Worm (Caenorhabditis elegans) whole organism, L3 larva: ENCODE results near the gene grd-7.

ENCODE experiments used
- R02D3.7 ChIP-seq: fragments of 150-350 bp; optimal IDR thresholded peaks from 2 replicates; lab custom pipeline; 2014; ENCODE audit warnings: missing biosample characterization, missing genetic modification characterization
- aly-2 ChIP-seq: fragments of 150-350 bp; optimal IDR thresholded peaks from 2 replicates; lab custom pipeline; 2014; ENCODE audit warnings: missing biosample characterization, missing genetic modification characterization
- ama-1 ChIP-seq: fragments of 150-350 bp; optimal IDR thresholded peaks from 2 replicates; lab custom pipeline; 2018
- ceh-28 ChIP-seq: fragments of 150-350 bp; optimal IDR thresholded peaks from 2 replicates; lab custom pipeline; 2014; ENCODE audit warnings: missing biosample characterization, missing genetic modification reagents, missing genetic modification characterization
- ceh-82 ChIP-seq: fragments of 150-350 bp; optimal IDR thresholded peaks from 2 replicates; lab custom pipeline; 2014; ENCODE audit warnings: missing biosample characterization, missing genetic modification characterization
- ceh-9 ChIP-seq: sonication (generic microtip); optimal IDR thresholded peaks from 2 replicates; lab custom pipeline; 2018; ENCODE audit warnings: missing biosample characterization, missing genetic modification characterization
- daf-12 ChIP-seq: fragments of 150-350 bp; optimal IDR thresholded peaks from 2 replicates; lab custom pipeline; 2014; ENCODE audit warnings: missing biosample characterization, missing genetic modification reagents, missing genetic modification characterization
- egl-27 ChIP-seq: sonication (generic microtip); optimal IDR thresholded peaks from 4 replicates; lab custom pipeline; 2017; ENCODE audit warnings: missing biosample characterization, missing genetic modification reagents, missing genetic modification characterization
- egl-5 ChIP-seq: fragments of 150-350 bp; optimal IDR thresholded peaks from 2 replicates; lab custom pipeline; 2017; ENCODE audit warnings: missing biosample characterization, missing genetic modification reagents, missing genetic modification characterization, inconsistent platforms
- elt-1 ChIP-seq: fragments of 150-350 bp; optimal IDR thresholded peaks from 2 replicates; lab custom pipeline; 2014; ENCODE audit warnings: missing biosample characterization, missing genetic modification characterization
- elt-2 ChIP-seq: sonication (generic microtip); optimal IDR thresholded peaks from 2 replicates; lab custom pipeline; 2016; ENCODE audit warnings: missing genetic modification reagents, mild to moderate bottlenecking, missing genetic modification characterization, missing compliant biosample characterization
- elt-3 ChIP-seq, 3 experiments: fragments of 150-350 bp in 1 of 3; sonication (generic microtip) in 2 of 3; optimal IDR thresholded peaks; 2 replicates in 2 of 3; 4 replicates in 1 of 3; lab custom pipeline; 2014 to 2017; ENCODE audit warnings: missing biosample characterization in 3 of 3, missing genetic modification characterization in 3 of 3
- fkh-10 ChIP-seq: sonication (generic microtip); optimal IDR thresholded peaks from 2 replicates; lab custom pipeline; 2017; ENCODE audit warnings: missing biosample characterization, missing genetic modification reagents, missing genetic modification characterization
- fkh-2 ChIP-seq: fragments of 150-350 bp; optimal IDR thresholded peaks from 2 replicates; lab custom pipeline; 2014; ENCODE audit warnings: missing biosample characterization, missing genetic modification reagents, missing genetic modification characterization
- fos-1 ChIP-seq: fragments of 150-350 bp; optimal IDR thresholded peaks from 2 replicates; lab custom pipeline; 2014; ENCODE audit warnings: missing biosample characterization, missing genetic modification characterization
- hmg-11 ChIP-seq: sonication (generic microtip); optimal IDR thresholded peaks from 2 replicates; lab custom pipeline; 2016; ENCODE audit warnings: missing genetic modification characterization, missing compliant biosample characterization
- jun-1 ChIP-seq: fragments of 150-350 bp; optimal IDR thresholded peaks from 2 replicates; lab custom pipeline; 2014; ENCODE audit warnings: missing biosample characterization, missing genetic modification reagents, missing genetic modification characterization
- lin-15B ChIP-seq: fragments of 150-350 bp; optimal IDR thresholded peaks from 2 replicates; lab custom pipeline; 2014; ENCODE audit warnings: missing biosample characterization, missing genetic modification characterization
- lin-39 ChIP-seq: fragments of 150-350 bp; optimal IDR thresholded peaks from 2 replicates; lab custom pipeline; 2018; ENCODE audit warnings: missing biosample characterization, missing genetic modification reagents, missing genetic modification characterization
- lsy-12 ChIP-seq: sonication (generic microtip); optimal IDR thresholded peaks from 2 replicates; lab custom pipeline; 2016; ENCODE audit warnings: mild to moderate bottlenecking, missing genetic modification characterization, missing compliant biosample characterization
- mdl-1 ChIP-seq: fragments of 150-350 bp; optimal IDR thresholded peaks from 2 replicates; lab custom pipeline; 2014; ENCODE audit warnings: missing biosample characterization, missing genetic modification characterization
- mml-1 ChIP-seq: fragments of 150-350 bp; sonication (generic microtip); optimal IDR thresholded peaks from 3 replicates; lab custom pipeline; 2014; ENCODE audit warnings: missing biosample characterization, missing genetic modification characterization
- nfya-1 ChIP-seq: sonication (generic microtip); optimal IDR thresholded peaks from 2 replicates; lab custom pipeline; 2017; ENCODE audit warnings: missing genetic modification characterization, mild to moderate bottlenecking, missing compliant biosample characterization, antibody characterized with exemption, moderate library complexity; ENCODE audit not compliant: insufficient read depth
- nhr-11 ChIP-seq: fragments of 150-350 bp; optimal IDR thresholded peaks from 2 replicates; lab custom pipeline; 2014; ENCODE audit warnings: missing biosample characterization, missing genetic modification characterization
- nhr-12 ChIP-seq: fragments of 150-350 bp; optimal IDR thresholded peaks from 2 replicates; lab custom pipeline; 2014; ENCODE audit warnings: missing biosample characterization, missing genetic modification characterization
- nhr-23 ChIP-seq: fragments of 150-350 bp; optimal IDR thresholded peaks from 2 replicates; lab custom pipeline; 2014; ENCODE audit warnings: missing biosample characterization, missing genetic modification reagents, missing genetic modification characterization
- nhr-25 ChIP-seq: sonication (generic microtip); optimal IDR thresholded peaks from 2 replicates; lab custom pipeline; 2017; ENCODE audit warnings: missing biosample characterization, missing genetic modification characterization
- nhr-43 ChIP-seq: sonication (generic microtip); optimal IDR thresholded peaks from 2 replicates; lab custom pipeline; 2016; ENCODE audit warnings: mild to moderate bottlenecking, missing genetic modification characterization, missing compliant biosample characterization; ENCODE audit not compliant: poor library complexity, severe bottlenecking
- nhr-67 ChIP-seq: fragments of 150-350 bp; optimal IDR thresholded peaks from 2 replicates; lab custom pipeline; 2014; ENCODE audit warnings: missing biosample characterization, missing genetic modification characterization
- nhr-76 ChIP-seq: fragments of 150-350 bp; sonication (generic microtip); optimal IDR thresholded peaks from 5 replicates; lab custom pipeline; 2014; ENCODE audit warnings: missing biosample characterization, missing genetic modification characterization
- nhr-77 ChIP-seq: fragments of 150-350 bp; optimal IDR thresholded peaks from 2 replicates; lab custom pipeline; 2014; ENCODE audit warnings: missing biosample characterization, missing genetic modification characterization
- pha-4 ChIP-seq: fragments of 150-350 bp; optimal IDR thresholded peaks from 2 replicates; lab custom pipeline; 2014; ENCODE audit warnings: missing biosample characterization, missing genetic modification reagents, missing genetic modification characterization
- pqm-1 ChIP-seq: fragments of 150-350 bp; optimal IDR thresholded peaks from 2 replicates; lab custom pipeline; 2017; ENCODE audit warnings: missing biosample characterization, missing genetic modification characterization, inconsistent platforms
- sea-2 ChIP-seq: fragments of 150-350 bp; sonication (generic microtip); optimal IDR thresholded peaks from 4 replicates; lab custom pipeline; 2014; ENCODE audit warnings: missing biosample characterization, missing genetic modification reagents, missing genetic modification characterization
- skn-1 ChIP-seq: fragments of 150-350 bp; optimal IDR thresholded peaks from 2 replicates; lab custom pipeline; 2014; ENCODE audit warnings: missing biosample characterization, missing genetic modification characterization
- snpc-4 ChIP-seq: fragments of 150-350 bp; optimal IDR thresholded peaks from 2 replicates; lab custom pipeline; 2014; ENCODE audit warnings: missing biosample characterization, missing genetic modification characterization
- unc-62 ChIP-seq: fragments of 150-350 bp; sonication (generic microtip); optimal IDR thresholded peaks from 4 replicates; lab custom pipeline; 2014; ENCODE audit warnings: missing biosample characterization, missing genetic modification reagents, missing genetic modification characterization
- ztf-11 ChIP-seq: fragments of 150-350 bp; optimal IDR thresholded peaks from 2 replicates; lab custom pipeline; 2014; ENCODE audit warnings: missing biosample characterization, missing genetic modification characterization

grd-7 gene

DNA sequence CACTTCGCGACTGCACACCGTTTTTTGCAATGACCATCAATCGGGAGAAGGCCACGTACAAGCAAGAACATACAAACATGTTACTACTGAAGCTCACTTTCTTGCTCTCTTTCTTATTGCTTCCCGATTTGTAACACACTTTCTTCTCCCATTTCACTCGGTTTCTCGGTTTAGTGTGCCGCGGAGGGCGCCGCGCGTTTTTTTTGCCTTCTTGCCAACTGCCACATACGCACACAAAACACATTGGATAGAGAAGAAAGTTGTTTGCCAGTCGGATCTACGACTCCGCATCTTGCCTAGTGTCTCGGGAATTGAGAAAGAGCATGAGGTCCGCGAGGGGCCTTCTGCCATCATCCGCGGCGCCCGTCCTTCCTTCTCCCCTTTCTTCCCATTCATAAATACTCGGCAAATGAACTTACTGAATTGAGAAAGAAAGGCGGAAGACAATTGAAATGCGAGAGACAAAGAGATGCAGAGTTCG, 34.5 kb downstream of the grd-7 start (continued):
- TF ChIP-seq hmg-11 (tag; lab: Kevin White, UChicago): peak; percentile 55
- TF ChIP-seq nhr-77 (tag; lab: Kevin White, UChicago): no peak
- peak; percentile 78 for TF ChIP-seq nfya-1 (tag; lab: Kevin White, UChicago)
- TF ChIP-seq nhr-12: no peak
- TF ChIP-seq nhr-67: no peak
- no peak for TF ChIP-seq snpc-4 (tag; lab: Kevin White, UChicago)
- TF ChIP-seq lsy-12 (tag; lab: Kevin White, UChicago): peak; percentile 53
- no peak for TF ChIP-seq ceh-28 (tag; lab: Kevin White, UChicago)
- no peak for TF ChIP-seq ztf-11 (tag; lab: Kevin White, UChicago)
- no peak for TF ChIP-seq skn-1
- no peak for TF ChIP-seq sea-2 (GFP tag; lab: Kevin White, UChicago)
- TF ChIP-seq lin-39 (tag; lab: Kevin White, UChicago): peak; percentile 58
- no peak for TF ChIP-seq nhr-23 (tag; lab: Kevin White, UChicago)
- TF ChIP-seq fkh-2: peak; percentile 44
- TF ChIP-seq unc-62 (GFP tag; lab: Kevin White, UChicago): no peak
- TF ChIP-seq nhr-25: no peak
- no peak for TF ChIP-seq pqm-1

DNA sequence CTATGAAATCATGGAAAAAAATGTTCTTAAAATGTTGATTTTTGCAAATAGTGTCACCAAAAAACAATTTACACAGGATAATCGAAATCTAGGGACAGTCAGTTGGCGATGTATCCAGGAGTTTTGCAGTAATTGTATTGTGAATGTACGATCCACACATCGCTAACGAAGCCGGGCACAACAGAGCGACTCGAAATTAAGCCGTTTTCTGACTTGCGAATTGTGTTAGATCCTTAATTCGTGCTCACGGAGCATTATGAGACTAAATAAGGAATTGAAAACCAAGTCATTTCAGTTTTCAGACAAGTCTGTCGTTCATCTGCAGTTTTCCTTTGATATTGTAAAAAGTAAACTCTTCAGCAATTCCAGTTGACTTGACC, 35.2 kb downstream of the grd-7 start:
- TF ChIP-seq egl-27 (tag; lab: Kevin White, UChicago) (no peak), lin-39 (tag; lab: Kevin White, UChicago) (no peak), nfya-1 (tag; lab: Kevin White, UChicago) (no peak), nhr-43 (tag; lab: Kevin White, UChicago) (no peak), elt-3 (tag; optimal IDR thresholded peaks at IDR 0.05; lab: Kevin White, UChicago) (no peak), fkh-10 (GFP tag; lab: Kevin White, UChicago) (no peak), ama-1 (no peak), elt-2 (tag; lab: Kevin White, UChicago) (no peak), mml-1 (tag; lab: Kevin White, UChicago) (no peak), nhr-77 (tag; lab: Kevin White, UChicago) (no peak), elt-1 (no peak)

DNA sequence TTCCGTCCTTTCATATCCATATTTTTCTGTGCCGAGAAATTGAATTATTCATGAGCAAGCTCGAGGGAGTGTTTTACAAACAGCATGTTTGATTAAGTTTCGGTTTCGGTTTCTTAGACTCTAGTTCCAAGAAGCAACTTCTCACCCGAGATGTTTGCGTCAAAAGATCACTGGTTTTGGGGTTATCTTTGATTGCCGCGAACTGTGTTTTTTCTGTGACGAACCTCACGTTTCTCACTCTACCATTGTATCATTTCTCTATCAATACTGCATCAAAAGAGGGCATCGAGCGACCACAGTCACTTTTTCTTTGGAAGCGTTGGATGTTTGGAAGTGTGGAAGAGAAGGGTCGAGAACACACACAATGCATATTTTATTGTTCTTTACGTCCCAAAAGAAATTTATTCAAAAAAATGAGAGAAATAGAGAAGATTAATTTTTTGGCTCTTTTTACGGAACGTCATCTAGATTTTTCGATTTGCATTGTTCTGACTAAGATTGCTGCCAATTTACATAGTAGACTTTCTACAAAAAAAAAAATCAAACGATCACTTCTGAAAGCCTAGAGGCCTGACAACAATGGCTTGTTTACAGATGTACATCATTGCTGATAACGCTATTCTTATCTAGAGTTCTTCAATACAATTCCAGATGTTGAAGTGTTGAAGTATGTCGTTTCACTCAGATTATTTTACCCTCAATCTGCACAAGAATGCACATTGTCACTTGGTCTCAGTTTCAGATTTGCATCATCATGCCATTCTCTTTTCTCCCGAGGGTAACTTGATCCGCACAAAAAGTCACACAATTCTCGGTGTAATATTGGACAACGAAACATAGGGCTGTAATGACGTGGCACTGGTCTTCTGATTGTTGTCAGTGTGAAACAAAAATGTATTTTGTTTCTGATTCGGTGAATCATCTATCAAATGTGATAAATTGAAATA, 35.9 kb downstream of the grd-7 start:
- no peak for TF ChIP-seq R02D3.7 (tag; lab: Kevin White, UChicago)
- TF ChIP-seq ceh-82: no peak
- TF ChIP-seq skn-1: no peak
- TF ChIP-seq ama-1: no peak
- peak; percentile 73 for TF ChIP-seq elt-2 (tag; lab: Kevin White, UChicago)
- no peak for TF ChIP-seq mdl-1
- no peak for TF ChIP-seq fos-1 (tag; lab: Kevin White, UChicago)
- TF ChIP-seq, all 47 proteins: peak for 1

DNA sequence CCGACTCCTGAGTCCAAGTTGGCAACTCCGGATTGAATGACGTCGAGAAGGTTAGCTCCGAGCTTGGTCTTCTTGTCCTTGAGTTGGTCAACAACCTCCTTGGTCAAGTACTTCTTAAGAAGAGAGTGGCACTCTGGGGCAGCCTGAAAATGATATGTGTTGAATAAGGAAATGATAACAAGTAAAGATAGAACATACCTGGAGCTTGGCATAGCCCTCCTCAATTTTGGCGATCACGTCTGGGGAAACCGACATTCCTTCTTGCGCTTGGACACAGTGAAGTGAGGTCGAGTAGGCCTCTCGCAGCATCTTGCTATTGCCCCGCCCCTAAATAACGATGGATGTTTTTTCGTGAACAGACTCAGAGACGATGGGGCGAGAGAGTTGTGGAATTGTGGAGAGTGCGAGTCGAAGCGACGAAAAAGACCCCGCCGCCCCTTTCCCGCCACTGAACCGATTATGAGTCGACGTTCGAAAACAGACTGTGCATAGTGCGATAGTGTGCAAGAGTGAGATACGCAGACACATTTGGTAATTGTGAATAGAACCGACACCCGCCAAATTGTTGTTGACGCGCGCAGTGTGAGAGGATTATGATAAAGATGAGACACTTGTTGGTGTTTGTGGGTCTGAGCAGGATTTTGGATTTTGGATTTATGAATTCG, 37.0 kb downstream of the grd-7 start:
- TF ChIP-seq jun-1 (peak; percentile 16), ztf-11 (tag; lab: Kevin White, UChicago) (no peak), aly-2 (no peak), unc-62 (GFP tag; lab: Kevin White, UChicago) (no peak), nhr-11 (tag; lab: Kevin White, UChicago) (no peak), nfya-1 (tag; lab: Kevin White, UChicago) (peak; percentile 63), nhr-43 (tag; lab: Kevin White, UChicago) (peak; percentile 13), snpc-4 (tag; lab: Kevin White, UChicago) (peak; percentile 17), pha-4 (tag; lab: Kevin White, UChicago) (peak; percentile 48), egl-5 (tag; lab: Kevin White, UChicago) (no peak), daf-12 (tag; lab: Kevin White, UChicago) (no peak), sea-2 (GFP tag; lab: Kevin White, UChicago) (no peak), lin-39 (tag; lab: Kevin White, UChicago) (peak; percentile 66), elt-2 (tag; lab: Kevin White, UChicago) (peak; percentile 60), ceh-9 (no peak), lin-15B (tag; lab: Kevin White, UChicago) (no peak), ama-1 (peak; percentile 90), nhr-25 (no peak), lsy-12 (tag; lab: Kevin White, UChicago) (no peak), pqm-1 (peak; percentile 31), fkh-10 (GFP tag; lab: Kevin White, UChicago) (no peak), ceh-28 (tag; lab: Kevin White, UChicago) (no peak), R02D3.7 (tag; lab: Kevin White, UChicago) (no peak), nhr-23 (tag; lab: Kevin White, UChicago) (peak; percentile 27), hmg-11 (tag; lab: Kevin White, UChicago) (peak; percentile 34), nhr-76 (tag; lab: Kevin White, UChicago) (no peak)
